Fruit fly (Drosophila melanogaster) Kc167 (cell line): ENCODE data around the gene fzy.

ENCODE experiments used
- h ChIP-seq: fragments of >200 bp; optimal IDR thresholded peaks from 3 replicates; lab custom pipeline; 2018; ENCODE audit warnings: missing external identifiers
- insv ChIP-seq: fragments of >200 bp; optimal IDR thresholded peaks from 3 replicates; lab custom pipeline; 2018; ENCODE audit warnings: missing external identifiers
- psq ChIP-seq: fragments of >200 bp; optimal IDR thresholded peaks from 2 replicates; lab custom pipeline; 2017; ENCODE audit warnings: missing external identifiers
- ttk ChIP-seq: sonication (Bioruptor generic); optimal IDR thresholded peaks from 2 replicates; lab custom pipeline; 2017; ENCODE audit warnings: missing external identifiers

DNA sequence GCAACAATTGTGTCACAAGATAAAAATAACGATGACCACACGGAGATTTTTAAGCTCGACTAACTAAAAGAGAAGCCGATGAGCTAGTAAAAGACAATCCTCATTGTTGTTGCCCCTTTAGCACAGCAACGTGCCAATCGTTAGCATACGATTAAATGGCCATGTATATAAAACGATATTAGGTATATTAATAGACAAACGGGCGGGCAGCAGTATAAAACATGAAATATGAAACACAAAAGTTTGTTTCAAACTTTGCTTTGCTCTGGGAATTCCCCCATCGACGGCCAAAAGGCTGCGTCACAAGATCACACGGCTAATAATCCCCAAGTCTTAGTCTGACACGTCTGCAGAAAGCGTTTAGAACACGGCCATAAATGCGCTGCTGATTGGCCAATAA is 5.7 kb downstream of the fzy start:
- TF ChIP-seq psq (lab: Kevin White, UChicago) (no peak), insv (lab: Kevin White, UChicago) (no peak), h (lab: Kevin White, UChicago) (no peak), ttk (lab: Kevin White, UChicago) (no peak)
